Fruit fly (Drosophila melanogaster) S2 (cell line): ENCODE measurements around the gene CG12194.

Source experiments
- CG8478 ChIP-seq: fragments of >200 bp; optimal IDR thresholded peaks from 2 replicates; lab custom pipeline; 2018
- CTCF ChIP-seq, 2 experiments: fragments of >200 bp; optimal IDR thresholded peaks; 2 replicates each; lab custom pipeline; 2018

CG12194 gene

DNA sequence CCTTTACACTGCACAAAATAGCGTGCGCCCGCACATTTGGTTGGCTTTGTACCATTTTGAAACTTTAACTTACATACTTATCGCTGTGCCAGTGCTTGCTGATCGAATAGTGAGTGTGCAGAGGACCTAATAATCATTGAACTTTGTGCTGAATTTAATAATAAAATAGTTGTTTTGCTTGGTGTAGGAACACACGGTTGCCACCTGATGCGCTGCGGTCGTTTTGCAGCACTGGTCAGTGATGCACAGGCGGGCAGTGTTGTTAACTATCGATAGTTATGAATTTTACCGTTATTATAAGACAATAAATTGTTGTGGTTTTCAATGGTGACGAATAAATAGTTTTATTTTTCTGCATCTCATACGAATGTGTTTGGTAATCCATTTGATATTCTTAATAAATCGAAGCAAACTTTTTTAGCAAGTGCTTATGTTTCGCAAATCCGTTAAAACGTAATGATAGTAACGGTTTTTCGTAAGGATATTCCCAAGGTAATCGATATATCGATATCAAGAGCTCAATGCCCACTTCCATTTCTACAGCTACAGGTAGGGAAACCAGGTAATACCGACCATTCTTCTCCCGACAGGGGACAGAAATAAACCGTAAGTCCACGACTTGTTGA, at the start of gene CG12194, which contains the start of gene tank:
TSS of gene CG12194 (plus strand) at position 576 of the 626 bp plus-strand sequence.
TSS of gene tank (minus strand) at position 228 of the 626 bp plus-strand sequence.
- TF ChIP-seq CTCF (optimal IDR thresholded peaks at IDR 0.05; lab: Kevin White, UChicago): no peak
- no peak for TF ChIP-seq CG8478

DNA sequence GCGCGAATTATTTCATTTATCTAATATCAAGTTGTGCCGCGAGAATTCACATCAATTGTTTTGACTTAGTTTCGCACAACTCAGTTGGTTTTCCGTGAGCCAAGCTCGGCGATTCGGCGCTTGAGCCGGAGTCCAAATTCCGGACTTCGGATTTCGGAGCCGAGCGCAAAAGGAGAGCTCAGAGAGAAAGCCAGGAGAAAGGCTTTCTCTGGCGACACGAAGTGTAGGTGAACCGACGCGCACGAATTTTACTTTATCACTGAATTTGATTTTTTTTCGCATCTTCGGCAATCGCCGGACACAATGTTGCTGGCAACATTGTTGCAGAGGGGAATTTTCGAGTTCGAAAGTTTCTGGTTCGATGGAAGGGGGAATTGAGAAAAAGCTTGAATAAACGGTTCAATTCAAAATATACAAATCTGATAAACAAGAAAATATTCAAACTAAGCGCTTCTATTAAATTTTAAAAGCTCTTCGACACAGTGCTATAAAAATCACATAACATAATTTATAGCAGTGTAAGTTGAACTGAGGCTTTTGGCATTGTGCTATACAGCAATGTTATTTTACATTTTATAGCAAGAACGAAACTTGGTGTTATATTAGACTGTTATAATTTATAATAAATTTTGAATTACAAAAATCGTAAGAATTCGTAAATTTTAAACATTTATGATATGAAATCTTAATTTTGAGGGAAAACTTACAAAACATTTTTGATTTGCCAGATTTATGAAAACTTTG, 44.2 kb upstream of the CG12194 start, which contains the start of gene fipi:
TSS of gene fipi (minus strand) at position 265 of the 744 bp plus-strand sequence.
- TF ChIP-seq CTCF (optimal IDR thresholded peaks at IDR 0.05; lab: Kevin White, UChicago): no peak
- no peak for TF ChIP-seq CG8478

dm6 chr2L:4794524-4794804, 43.7 kb upstream of the CG12194 start, which contains the start of gene CG3294:
TSS of gene CG3294 (plus strand) at chr2L:4794549.
- TF ChIP-seq CG8478: no peak

DNA sequence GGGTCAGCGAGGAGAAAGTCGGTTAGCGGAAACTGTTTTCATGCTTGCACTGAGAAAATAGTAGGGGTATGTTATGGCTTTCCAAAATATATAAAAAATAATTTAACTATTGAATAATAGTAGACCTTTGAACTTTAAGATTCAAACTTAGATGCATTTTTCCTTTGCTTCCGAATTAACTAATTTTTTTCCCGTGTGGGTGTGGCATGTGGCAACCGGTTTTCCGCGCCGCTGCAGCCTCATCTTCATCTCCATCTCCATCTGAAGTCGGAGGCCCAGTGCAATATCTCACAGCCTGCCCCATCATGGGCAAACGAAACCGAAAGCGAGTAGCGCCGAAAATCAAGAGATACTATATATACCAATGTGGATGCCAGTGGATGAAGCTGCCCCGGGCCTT, 40.5 kb upstream of the CG12194 start:
- TF ChIP-seq CTCF (optimal IDR thresholded peaks at IDR 0.05; lab: Kevin White, UChicago) (no peak), CG8478 (no peak)

dm6 chr2L:4798894-4799293, 39.3 kb upstream of the CG12194 start:
- no peak for TF ChIP-seq CTCF (optimal IDR thresholded peaks at IDR 0.05; lab: Kevin White, UChicago)
- TF ChIP-seq CG8478: no peak

DNA sequence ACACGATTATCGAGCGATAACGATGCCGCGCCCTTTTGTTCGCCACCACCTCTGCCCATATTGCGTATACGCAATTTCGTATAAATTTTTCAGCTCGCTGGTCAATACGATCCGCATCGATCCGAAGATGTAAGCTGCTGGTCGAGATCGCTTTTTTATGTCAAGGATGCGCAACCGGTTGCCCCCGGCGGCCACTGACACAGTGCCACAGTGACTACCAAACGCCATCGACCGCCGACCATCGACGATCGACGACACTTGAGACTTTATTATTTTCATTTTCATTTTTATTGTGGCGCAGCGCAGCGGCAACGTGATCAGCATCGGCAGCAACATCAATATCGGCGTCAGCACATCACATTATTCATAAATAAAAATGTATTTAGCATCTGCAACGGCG, 38.1 kb upstream of the CG12194 start:
- TF ChIP-seq CG8478 (no peak), CTCF (optimal IDR thresholded peaks at IDR 0.05; lab: Kevin White, UChicago) (no peak)

- TF ChIP-seq CG8478: no peak
- TF ChIP-seq CTCF (optimal IDR thresholded peaks at IDR 0.05; lab: Kevin White, UChicago): no peak
These were observed 36.4 kb upstream of the CG12194 start, which contains the start of gene slf for dm6 chr2L:4801705-4802216. TSS of gene slf (minus strand) at chr2L:4801923.

DNA sequence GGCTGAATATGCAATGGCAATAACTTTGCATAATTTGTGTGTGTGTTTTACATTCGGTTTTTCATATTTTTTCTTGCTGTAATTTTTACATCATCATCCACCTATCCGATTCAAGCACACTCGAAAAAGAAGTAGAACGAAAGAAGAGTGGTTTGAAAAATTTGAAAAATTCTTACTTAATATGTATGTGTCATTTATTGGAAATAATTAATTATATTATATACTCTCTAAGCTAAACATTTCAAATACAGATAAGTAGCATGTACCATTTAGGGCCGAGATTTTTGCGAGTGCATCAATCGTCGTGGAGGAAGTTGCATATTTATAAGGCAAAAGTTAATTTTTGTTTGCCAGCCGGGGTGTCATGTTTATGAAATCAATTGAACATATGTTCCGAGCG, 32.0 kb upstream of the CG12194 start:
- TF ChIP-seq CTCF (optimal IDR thresholded peaks at IDR 0.05; lab: Kevin White, UChicago): no peak
- no peak for TF ChIP-seq CG8478

DNA sequence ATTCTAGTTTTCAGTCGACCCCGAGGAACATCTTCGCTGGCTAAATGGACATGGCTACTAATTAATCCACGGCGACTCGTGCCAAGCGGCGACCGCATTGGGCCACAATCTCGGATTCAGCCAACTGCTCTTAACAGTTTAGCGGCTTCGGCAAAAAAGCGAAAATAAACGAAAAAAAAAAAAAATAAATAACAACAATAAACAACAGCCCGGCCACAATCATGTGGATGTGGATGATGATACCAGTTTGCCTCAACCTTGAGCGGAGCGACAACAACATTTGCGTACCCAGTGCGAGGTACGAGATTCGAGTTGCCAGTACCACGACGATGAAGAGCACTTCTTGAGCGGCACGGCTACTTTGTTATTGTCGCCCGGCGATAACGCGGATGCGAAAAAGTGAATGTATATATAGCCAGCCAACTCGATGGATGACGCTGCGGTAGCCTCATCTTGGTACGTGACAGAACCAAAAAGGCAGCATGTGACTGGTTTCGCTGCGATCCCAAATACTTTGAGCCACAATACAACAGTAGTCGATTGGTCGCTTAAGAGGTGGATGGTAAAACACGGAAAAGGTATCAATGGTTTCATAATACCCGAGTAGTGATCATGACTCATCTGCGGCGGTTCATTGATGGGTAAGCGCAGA, 30.1 kb upstream of the CG12194 start:
- TF ChIP-seq CG8478: no peak
- TF ChIP-seq CTCF (optimal IDR thresholded peaks at IDR 0.05; lab: Kevin White, UChicago): no peak

dm6 chr2L:4810044-4810609, 28.0 kb upstream of the CG12194 start:
- TF ChIP-seq CG8478 (no peak), CTCF (optimal IDR thresholded peaks at IDR 0.05; lab: Kevin White, UChicago) (peak in 1 of 2 experiments; percentile 23)

DNA sequence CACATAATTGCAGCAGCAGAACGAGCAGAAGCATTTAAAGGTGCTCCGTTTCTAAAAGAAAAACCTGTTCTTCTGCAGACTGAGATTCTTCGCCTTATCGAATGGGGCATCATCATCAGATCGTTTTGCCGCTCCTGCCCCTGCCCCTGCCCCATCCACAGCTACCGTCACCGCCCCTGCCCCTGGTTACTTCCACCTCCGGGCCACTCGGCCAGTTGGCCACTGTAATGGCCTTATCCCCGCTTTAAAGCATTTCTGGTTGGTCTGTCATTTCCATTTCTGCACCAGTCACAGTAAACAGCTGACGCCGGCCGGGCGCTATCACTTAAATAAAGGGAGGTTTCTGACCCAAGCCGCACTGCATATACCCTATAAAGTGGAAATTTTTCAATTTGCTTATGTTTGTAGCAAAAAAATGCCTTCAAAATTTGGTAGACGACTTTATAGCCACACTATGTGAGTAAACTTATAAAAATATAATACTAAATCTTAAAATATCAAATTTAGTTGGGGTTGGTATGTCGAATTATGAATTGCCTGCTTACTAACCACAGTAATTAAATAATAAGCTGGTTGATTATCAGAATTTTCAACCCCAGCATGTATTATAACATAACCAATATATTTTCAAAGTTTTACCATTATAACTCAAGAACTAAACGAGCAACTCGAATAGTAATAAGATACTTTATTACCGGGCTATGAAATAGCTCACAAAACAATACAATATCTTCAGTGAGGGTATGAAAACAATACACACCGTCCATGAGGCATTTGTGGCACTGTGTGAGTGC, 27.3 kb upstream of the CG12194 start:
- no peak for TF ChIP-seq CTCF (optimal IDR thresholded peaks at IDR 0.05; lab: Kevin White, UChicago)
- no peak for TF ChIP-seq CG8478

DNA sequence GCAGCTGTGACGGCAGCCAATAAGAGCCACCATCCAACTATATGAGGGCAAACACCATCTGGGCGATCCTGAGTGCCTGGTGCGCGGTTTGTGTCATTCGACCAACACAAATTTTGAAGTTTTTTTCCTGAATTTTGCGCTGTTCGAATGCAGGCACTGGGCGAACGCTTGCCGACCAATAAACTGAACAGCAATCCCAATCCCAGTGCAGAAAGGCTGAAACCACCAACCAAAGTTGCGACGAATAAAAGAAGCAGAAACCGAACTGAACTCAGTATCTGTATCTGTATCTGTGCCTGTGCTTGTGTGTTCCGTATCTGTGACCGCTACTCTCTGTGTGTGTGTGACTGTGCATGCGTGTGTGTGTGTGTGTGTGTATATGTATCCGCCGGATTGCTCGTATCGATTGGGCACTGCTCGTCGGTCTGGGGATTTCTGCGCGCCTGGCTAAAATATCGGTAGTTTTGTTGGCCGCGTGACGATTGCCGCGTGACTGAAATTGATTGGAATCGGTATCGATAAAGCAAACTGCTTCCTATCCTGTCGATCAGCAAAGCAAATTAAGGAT, 26.6 kb upstream of the CG12194 start:
- no peak for TF ChIP-seq CTCF (optimal IDR thresholded peaks at IDR 0.05; lab: Kevin White, UChicago)
- no peak for TF ChIP-seq CG8478

DNA sequence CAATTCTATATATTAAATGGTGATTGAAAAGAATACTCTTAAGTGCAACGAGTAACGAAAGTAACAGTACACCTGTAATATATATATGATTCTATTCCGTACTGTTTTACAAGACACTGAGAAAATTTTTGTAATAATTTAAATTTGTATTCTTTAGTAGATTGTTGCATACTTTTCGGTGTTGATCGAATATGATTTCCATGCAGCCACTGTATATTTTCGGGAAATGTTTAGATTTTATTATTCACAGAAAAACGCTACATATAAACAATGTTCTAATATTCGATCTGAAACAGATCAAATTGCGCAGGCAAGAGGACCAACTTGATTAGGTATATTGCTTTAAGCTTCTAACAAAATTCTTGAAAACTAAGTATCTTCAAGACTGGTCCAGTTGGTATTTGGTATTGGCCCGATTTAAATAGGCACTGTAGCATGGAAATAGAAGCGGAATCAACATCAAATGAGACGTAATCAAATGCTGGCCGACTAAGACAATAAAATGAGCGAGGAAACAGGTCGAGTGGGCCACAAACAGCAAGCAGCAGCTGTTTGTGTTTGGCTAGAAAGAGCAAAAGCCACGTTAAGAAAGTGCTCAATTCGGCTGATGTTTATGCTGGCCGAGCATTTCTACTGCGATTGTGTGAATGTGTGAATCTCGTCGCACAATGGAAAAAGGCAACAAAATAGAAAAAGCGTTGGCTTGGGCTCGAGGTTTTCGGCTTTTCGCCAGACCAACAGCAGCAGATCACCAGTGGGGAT, 25.7 kb upstream of the CG12194 start, which contains the start of gene CG15629:
TSS of gene CG15629 (plus strand) at position 749 of the 762 bp plus-strand sequence.
- TF ChIP-seq CTCF (optimal IDR thresholded peaks at IDR 0.05; lab: Kevin White, UChicago): no peak
- TF ChIP-seq CG8478: no peak

- TF ChIP-seq CTCF (optimal IDR thresholded peaks at IDR 0.05; lab: Kevin White, UChicago): no peak
- TF ChIP-seq CG8478: no peak
These were observed 25.2 kb upstream of the CG12194 start for dm6 chr2L:4813023-4813339.
